Fruit fly (Drosophila melanogaster): ENCODE data around the gene CG32119.

The CG32119 gene

DNA sequence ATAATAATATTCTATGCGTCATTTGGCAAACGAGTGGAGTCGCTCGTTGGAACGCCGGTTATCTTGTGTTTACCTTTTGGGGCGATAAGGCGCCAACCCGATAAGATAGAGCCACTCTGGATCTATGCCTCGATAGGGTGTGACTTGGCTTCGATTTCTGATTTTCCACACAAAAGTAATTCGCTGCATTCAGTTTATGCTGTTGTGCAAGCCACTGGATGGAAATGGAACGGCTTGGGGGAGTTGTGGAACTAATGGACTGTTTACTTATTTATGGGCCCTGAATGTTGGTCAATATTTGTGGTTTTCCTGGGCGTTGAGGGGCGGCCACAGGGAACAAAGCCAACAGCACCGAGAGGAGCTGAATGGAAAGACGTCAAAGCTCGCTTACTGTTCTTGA, 15.8 kb downstream of the CG32119 start (continued):
- no peak for TF ChIP-seq tio (GFP tag; optimal IDR thresholded peaks at IDR 0.05)
- TF ChIP-seq CG7357 (GFP tag; IDR thresholded peaks at IDR 0.05): no peak
- no peak for TF ChIP-seq D19B (GFP tag; optimal IDR thresholded peaks at IDR 0.05)
- TF ChIP-seq tup (GFP tag; optimal IDR thresholded peaks at IDR 0.05): no peak
- no peak for TF ChIP-seq CG10462 (GFP tag; optimal IDR thresholded peaks at IDR 0.05)
- no peak for TF ChIP-seq ems (GFP tag; optimal IDR thresholded peaks at IDR 0.05)
- TF ChIP-seq CG2199 (GFP tag; IDR thresholded peaks at IDR 0.05): 0 out of 3 replicates have a peak, but pooled peaks have one; percentile 22
- no peak for TF ChIP-seq crc (GFP tag; optimal IDR thresholded peaks at IDR 0.05)
- TF ChIP-seq CG8281 (tag; optimal IDR thresholded peaks at IDR 0.05): peak; percentile 19
- TF ChIP-seq CG15601 (tag; optimal IDR thresholded peaks at IDR 0.05): peak; percentile 40
- no peak for TF ChIP-seq oc (tag; optimal IDR thresholded peaks at IDR 0.05)
- no peak for TF ChIP-seq CG16779 (GFP tag; IDR thresholded peaks at IDR 0.05)
- TF ChIP-seq CG11696 (GFP tag; IDR thresholded peaks at IDR 0.05): no peak
- TF ChIP-seq fd96Cb (tag; optimal IDR thresholded peaks at IDR 0.05): no peak
- TF ChIP-seq Oaz (GFP tag; IDR thresholded peaks at IDR 0.05): no peak
- peak; percentile 27 for TF ChIP-seq CG14710 (tag; optimal IDR thresholded peaks at IDR 0.05)
- no peak for TF ChIP-seq fu2 (GFP tag; optimal IDR thresholded peaks at IDR 0.05)
- no peak for TF ChIP-seq CG2116 (GFP tag; optimal IDR thresholded peaks at IDR 0.05)
- TF ChIP-seq gcm2 (GFP tag; optimal IDR thresholded peaks at IDR 0.05): no peak
- no peak for TF ChIP-seq CG12744 (GFP tag; optimal IDR thresholded peaks at IDR 0.05)
- TF ChIP-seq gsb-n (tag; optimal IDR thresholded peaks at IDR 0.05): peak; percentile 48
- no peak for TF ChIP-seq Hr3 (GFP tag; optimal IDR thresholded peaks at IDR 0.05)
- no peak for TF ChIP-seq pfk (GFP tag; optimal IDR thresholded peaks at IDR 0.05)
- TF ChIP-seq CG1832 (GFP tag; optimal IDR thresholded peaks at IDR 0.05): no peak
- TF ChIP-seq Kr (GFP tag; optimal IDR thresholded peaks at IDR 0.05): peak; percentile 50
- TF ChIP-seq Doc2 (GFP tag; IDR thresholded peaks at IDR 0.05): no peak
- TF ChIP-seq CG18476 (GFP tag; optimal IDR thresholded peaks at IDR 0.05): no peak
- TF ChIP-seq CG4282 (GFP tag; optimal IDR thresholded peaks at IDR 0.05): no peak
- TF ChIP-seq B-H1 (GFP tag; IDR thresholded peaks at IDR 0.05): no peak
- TF ChIP-seq lbe (GFP tag; optimal IDR thresholded peaks at IDR 0.05): no peak
- TF ChIP-seq CG7271 (tag; optimal IDR thresholded peaks at IDR 0.05): no peak
- TF ChIP-seq CG13775 (GFP tag; optimal IDR thresholded peaks at IDR 0.05): no peak
- no peak for TF ChIP-seq tgo (GFP tag; IDR thresholded peaks at IDR 0.05)
- peak; percentile 41; the same call in 1 of the 3 replicates for TF ChIP-seq zfh1 (GFP tag; IDR thresholded peaks at IDR 0.05)
- TF ChIP-seq Hr51 (GFP tag; optimal IDR thresholded peaks at IDR 0.05): peak in 1 of 2 experiments; percentile 10
- TF ChIP-seq CG12104 (GFP tag; optimal IDR thresholded peaks at IDR 0.05): no peak
- no peak for TF ChIP-seq CG17361 (GFP tag; IDR thresholded peaks at IDR 0.05)
- no peak for TF ChIP-seq sna (GFP tag; IDR thresholded peaks at IDR 0.05; ENCODE audit: partially characterized antibody)
- TF ChIP-seq btn (GFP tag; optimal IDR thresholded peaks at IDR 0.05): no peak
- no peak for TF ChIP-seq CG31365 (tag; optimal IDR thresholded peaks at IDR 0.05)
- TF ChIP-seq CG30431 (GFP tag; optimal IDR thresholded peaks at IDR 0.05): no peak
- no peak for TF ChIP-seq hth (optimal IDR thresholded peaks at IDR 0.05)
- no peak for TF ChIP-seq CG12071 (GFP tag; optimal IDR thresholded peaks at IDR 0.05)
- no peak for TF ChIP-seq nau (GFP tag; optimal IDR thresholded peaks at IDR 0.05)
- no peak for TF ChIP-seq CG14965 (GFP tag; optimal IDR thresholded peaks at IDR 0.05; ENCODE audit: borderline replicate concordance)
- TF ChIP-seq jigr1 (GFP tag; IDR thresholded peaks at IDR 0.05): no peak
- no peak for TF ChIP-seq Rfx (GFP tag; IDR thresholded peaks at IDR 0.05)
- TF ChIP-seq CG17186 (GFP tag; optimal IDR thresholded peaks at IDR 0.05): no peak
- TF ChIP-seq Lhr (GFP tag; optimal IDR thresholded peaks at IDR 0.05): peak; percentile 8
- 0 out of 2 replicates have a peak, but pooled peaks have one; percentile 31 for TF ChIP-seq stc (GFP tag; IDR thresholded peaks at IDR 0.05)
- no peak for TF ChIP-seq cas (GFP tag; IDR thresholded peaks at IDR 0.05)
- no peak for TF ChIP-seq shn (GFP tag; optimal IDR thresholded peaks at IDR 0.05)

All from whole organism, embryonic.